Fruit fly (Drosophila melanogaster): ENCODE data around the gene AhcyL2.

Gene AhcyL2

DNA sequence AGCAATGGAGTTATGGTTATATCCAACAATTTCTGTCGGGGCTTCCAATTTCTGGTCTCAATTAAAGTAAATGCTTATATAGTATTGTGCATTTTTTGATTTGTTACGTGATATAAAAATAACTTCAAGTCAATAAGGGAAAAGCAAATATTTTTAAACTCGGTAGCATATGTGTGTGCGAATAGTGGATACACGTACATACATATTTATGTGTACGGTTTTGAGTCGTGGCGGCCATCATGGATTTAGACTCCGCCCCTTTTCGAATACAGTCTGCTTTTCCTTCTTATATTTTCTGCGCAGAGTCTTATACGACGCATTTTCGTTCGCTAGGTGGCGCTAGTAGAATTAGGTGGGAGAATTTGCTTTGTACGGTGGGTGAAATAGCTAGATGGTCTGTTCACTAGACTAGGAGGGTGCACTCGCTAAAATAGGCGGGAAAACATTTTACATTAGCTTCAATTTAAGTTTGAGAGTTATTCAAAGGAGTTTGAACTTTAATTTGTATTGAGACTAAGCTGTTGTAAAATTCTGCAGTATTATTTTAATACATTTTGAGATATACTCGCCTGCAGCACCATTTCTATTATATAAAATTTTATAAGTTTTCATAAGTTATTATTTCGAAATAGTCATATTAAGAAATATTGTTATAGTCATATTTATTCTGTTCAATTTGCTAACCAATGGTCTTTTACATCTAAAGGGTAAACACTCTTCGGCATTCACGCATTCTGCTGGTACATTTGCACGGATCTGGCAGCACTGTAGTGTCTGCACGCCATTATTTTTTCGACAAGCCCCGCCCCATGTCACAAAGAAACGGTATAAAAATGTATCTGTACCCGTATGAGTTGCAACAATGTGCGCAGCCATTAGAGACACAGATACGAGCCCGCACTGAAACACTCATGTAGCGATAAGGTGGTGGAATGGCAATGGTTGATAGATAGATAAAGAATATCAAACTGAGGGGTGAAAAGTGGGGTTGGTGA lies 12.3 kb downstream of the AhcyL2 start (continued):
- TF ChIP-seq nom (GFP tag; optimal IDR thresholded peaks at IDR 0.05) (no peak), CG32772 (GFP tag; IDR thresholded peaks at IDR 0.05) (no peak), D (optimal IDR thresholded peaks at IDR 0.05) (no peak), D (GFP tag; optimal IDR thresholded peaks at IDR 0.05) (peak; percentile 69), CG13624 (GFP tag; optimal IDR thresholded peaks at IDR 0.05) (peak; percentile 26), Lim3 (GFP tag; IDR thresholded peaks at IDR 0.05) (no peak), cad (GFP tag; optimal IDR thresholded peaks at IDR 0.05) (peak; percentile 42), CG7271 (tag; optimal IDR thresholded peaks at IDR 0.05) (no peak), mirr (GFP tag; optimal IDR thresholded peaks at IDR 0.05) (peak; percentile 50), Ptx1 (GFP tag; IDR thresholded peaks at IDR 0.05) (peak; percentile 45), CkIIα-i1 (GFP tag; IDR thresholded peaks at IDR 0.05) (no peak), CG15696 (tag; optimal IDR thresholded peaks at IDR 0.05) (peak; percentile 67), CG11398 (GFP tag; optimal IDR thresholded peaks at IDR 0.05) (no peak), Eip74EF (GFP tag; optimal IDR thresholded peaks at IDR 0.05) (no peak), CG2116 (GFP tag; optimal IDR thresholded peaks at IDR 0.05) (peak; percentile 33), CG7786 (GFP tag; optimal IDR thresholded peaks at IDR 0.05) (no peak), CG9215 (GFP tag; IDR thresholded peaks at IDR 0.05) (peak; percentile 31; the same call in 1 of the 2 replicates), crol (GFP tag; IDR thresholded peaks at IDR 0.05) (peak; percentile 48; the same call in 1 of the 2 replicates), wdn (GFP tag; IDR thresholded peaks at IDR 0.05) (0 out of 2 replicates have a peak, but pooled peaks have one; percentile 15), Trl (optimal IDR thresholded peaks at IDR 0.05) (no peak), Trl (GFP tag; optimal IDR thresholded peaks at IDR 0.05) (peak; percentile 34), Camta (GFP tag; optimal IDR thresholded peaks at IDR 0.05) (peak; percentile 10), CG16779 (GFP tag; IDR thresholded peaks at IDR 0.05) (no peak), dysf (GFP tag; IDR thresholded peaks at IDR 0.05) (peak; percentile 71), sens-2 (GFP tag; IDR thresholded peaks at IDR 0.05) (0 out of 2 replicates have a peak, but pooled peaks have one; percentile 17), zen (tag; optimal IDR thresholded peaks at IDR 0.05) (peak; percentile 42), D19A (tag; optimal IDR thresholded peaks at IDR 0.05) (peak; percentile 100), CG4730 (GFP tag; IDR thresholded peaks at IDR 0.05) (0 out of 2 replicates have a peak, but pooled peaks have one; percentile 25), lov (optimal IDR thresholded peaks at IDR 0.05) (no peak), lov (GFP tag; IDR thresholded peaks at IDR 0.05) (0 out of 3 replicates have a peak, but pooled peaks have one; percentile 37), her (GFP tag; optimal IDR thresholded peaks at IDR 0.05) (no peak), jigr1 (GFP tag; IDR thresholded peaks at IDR 0.05) (no peak), CG11247 (GFP tag; IDR thresholded peaks at IDR 0.05) (no peak; the same call in 1 of the 2 replicates), CG43689 (GFP tag; IDR thresholded peaks at IDR 0.05) (no peak), Optix (GFP tag; IDR thresholded peaks at IDR 0.05) (no peak), ash1 (GFP tag; optimal IDR thresholded peaks at IDR 0.05) (no peak), Dek (tag; optimal IDR thresholded peaks at IDR 0.05) (peak; percentile 87), CG3995 (GFP tag; optimal IDR thresholded peaks at IDR 0.05) (no peak), Nf-YA (GFP tag; IDR thresholded peaks at IDR 0.05) (no peak), unpg (GFP tag; optimal IDR thresholded peaks at IDR 0.05) (peak; percentile 83), crc (GFP tag; optimal IDR thresholded peaks at IDR 0.05) (no peak), run (tag; optimal IDR thresholded peaks at IDR 0.05) (peak; percentile 13), bowl (GFP tag; IDR thresholded peaks at IDR 0.05) (no peak), slbo (GFP tag; IDR thresholded peaks at IDR 0.05) (peak; percentile 80), caup (GFP tag; optimal IDR thresholded peaks at IDR 0.05; ENCODE audit: severe bottlenecking) (peak; percentile 60), BEAF-32 (GFP tag; optimal IDR thresholded peaks at IDR 0.05) (no peak), CG7987 (GFP tag; optimal IDR thresholded peaks at IDR 0.05) (peak; percentile 26), Spps (tag; optimal IDR thresholded peaks at IDR 0.05) (peak; percentile 23), maf-S (GFP tag; optimal IDR thresholded peaks at IDR 0.05) (no peak)

Measured in whole organism, embryonic.